Worm (Caenorhabditis elegans) whole organism, young adult: ENCODE measurements around the gene tag-164.

Experiments
- B0035.1 ChIP-seq: sonication (generic microtip); optimal IDR thresholded peaks from 2 replicates; lab custom pipeline; 2016; ENCODE audit warnings: missing genetic modification characterization, mild to moderate bottlenecking, missing compliant biosample characterization, missing genotype, missing genetic modification reagents
- B0336.3 ChIP-seq: fragments of 200-800 bp; sonication (Bioruptor generic); IDR thresholded peaks from 2 replicates; pipeline ENCODE4 v1.3.6; 2022; ENCODE audit warnings: missing genetic modification characterization, missing compliant biosample characterization
- C17E4.6 ChIP-seq: fragments of 200-800 bp; sonication (Bioruptor generic); IDR thresholded peaks from 2 replicates; pipeline ENCODE4 v1.3.6; 2022; ENCODE audit warnings: missing genetic modification reagents, missing genetic modification characterization, missing compliant biosample characterization
- D2030.7 ChIP-seq: fragments of 200-800 bp; sonication (Bioruptor generic); IDR thresholded peaks from 2 replicates; pipeline ENCODE4 v1.3.6; 2022; ENCODE audit warnings: missing genetic modification reagents, missing genetic modification characterization, missing compliant biosample characterization
- F55B11.4 ChIP-seq: sonication (generic microtip); optimal IDR thresholded peaks from 2 replicates; lab custom pipeline; 2016; ENCODE audit warnings: missing compliant biosample characterization, missing genetic modification characterization, borderline replicate concordance; ENCODE audit not compliant: insufficient read depth
- K12H6.12 ChIP-seq: fragments of 200-800 bp; sonication (Bioruptor generic); optimal IDR thresholded peaks from 2 replicates; lab custom pipeline; 2018; ENCODE audit warnings: mild to moderate bottlenecking, missing genetic modification characterization, missing compliant biosample characterization
- ama-1 ChIP-seq, 3 experiments: fragments of 150-350 bp in 1 of 3; sonication (generic microtip) in 2 of 3; optimal IDR thresholded peaks; 2 replicates each; lab custom pipeline; 2014 to 2018; ENCODE audit warnings: missing biosample characterization in 2 of 3, missing genetic modification characterization in 2 of 3, missing genetic modification reagents in 2 of 3
- aptf-2 ChIP-seq: fragments of 200-800 bp; sonication (Bioruptor generic); conservative IDR thresholded peaks from 2 replicates; pipeline ENCODE4 v1.3.6; 2022; ENCODE audit warnings: missing genetic modification reagents, missing genetic modification characterization, missing compliant biosample characterization
- athp-1 ChIP-seq: sonication (generic microtip); optimal IDR thresholded peaks from 2 replicates; lab custom pipeline; 2017; ENCODE audit warnings: mild to moderate bottlenecking, missing genetic modification characterization, missing compliant biosample characterization
- attf-3 ChIP-seq: fragments of 200-800 bp; sonication (Bioruptor generic); conservative IDR thresholded peaks from 2 replicates; pipeline ENCODE4 v1.3.6; 2022; ENCODE audit warnings: missing genetic modification reagents, missing genetic modification characterization, missing compliant biosample characterization
- attf-6 ChIP-seq: fragments of 200-800 bp; sonication (Bioruptor generic); IDR thresholded peaks from 2 replicates; pipeline ENCODE4 v1.3.6; 2022; ENCODE audit warnings: missing genetic modification reagents, missing genetic modification characterization, missing compliant biosample characterization
- bed-1 ChIP-seq: fragments of 200-800 bp; sonication (Bioruptor generic); IDR thresholded peaks from 2 replicates; pipeline ENCODE4 v1.3.6; 2022; ENCODE audit warnings: missing genetic modification reagents, missing genetic modification characterization, missing compliant biosample characterization
- bed-2 ChIP-seq: fragments of 200-800 bp; sonication (Bioruptor generic); IDR thresholded peaks from 2 replicates; pipeline ENCODE4 v1.3.6; 2022; ENCODE audit warnings: missing genetic modification reagents, missing genetic modification characterization, missing compliant biosample characterization
- cebp-2 ChIP-seq: fragments of 200-800 bp; sonication (Bioruptor generic); IDR thresholded peaks from 2 replicates; pipeline ENCODE4 v1.3.6; 2022; ENCODE audit warnings: missing genetic modification characterization, missing compliant biosample characterization
- ceh-58 ChIP-seq: fragments of 200-800 bp; sonication (Bioruptor generic); IDR thresholded peaks from 2 replicates; pipeline ENCODE4 v1.3.6; 2022; ENCODE audit warnings: missing genetic modification characterization, missing compliant biosample characterization
- ceh-91 ChIP-seq: fragments of 200-800 bp; sonication (Bioruptor generic); IDR thresholded peaks from 2 replicates; pipeline ENCODE4 v1.3.6; 2022; ENCODE audit warnings: missing genetic modification reagents, missing genetic modification characterization, missing compliant biosample characterization
- die-1 ChIP-seq: sonication (generic microtip); optimal IDR thresholded peaks from 2 replicates; lab custom pipeline; 2016; ENCODE audit warnings: missing genotype, mild to moderate bottlenecking, missing genetic modification characterization, missing compliant biosample characterization
- dox-1 ChIP-seq: fragments of 200-800 bp; sonication (Bioruptor generic); IDR thresholded peaks from 2 replicates; pipeline ENCODE4 v1.3.6; 2022; ENCODE audit warnings: missing genetic modification reagents, missing genetic modification characterization, missing compliant biosample characterization
- dpl-1 ChIP-seq: fragments of 150-350 bp; optimal IDR thresholded peaks from 2 replicates; lab custom pipeline; 2014; ENCODE audit warnings: missing biosample characterization, missing genetic modification reagents, missing genetic modification characterization
- efl-1 ChIP-seq: fragments of 150-350 bp; optimal IDR thresholded peaks from 2 replicates; lab custom pipeline; 2014; ENCODE audit warnings: missing biosample characterization, missing genetic modification reagents, missing genetic modification characterization
- him-1 ChIP-seq: sonication (generic microtip); optimal IDR thresholded peaks from 2 replicates; lab custom pipeline; 2016; ENCODE audit warnings: missing genotype, missing genetic modification reagents, missing genetic modification characterization, missing compliant biosample characterization
- hmg-20 ChIP-seq: fragments of 200-800 bp; sonication (Bioruptor generic); IDR thresholded peaks from 2 replicates; pipeline ENCODE4 v1.3.6; 2022; ENCODE audit warnings: missing genetic modification reagents, missing genetic modification characterization, missing compliant biosample characterization
- let-526 ChIP-seq: fragments of 200-800 bp; sonication (Bioruptor generic); IDR thresholded peaks from 2 replicates; pipeline ENCODE4 v1.3.6; 2022; ENCODE audit warnings: missing genetic modification reagents, missing genetic modification characterization, missing compliant biosample characterization
- lin-26 ChIP-seq: fragments of 200-800 bp; sonication (Bioruptor generic); IDR thresholded peaks from 2 replicates; pipeline ENCODE4 v1.3.6; 2022; ENCODE audit warnings: missing genetic modification reagents, missing genetic modification characterization, missing compliant biosample characterization
- lin-40 ChIP-seq: sonication (generic microtip); optimal IDR thresholded peaks from 2 replicates; lab custom pipeline; 2016; ENCODE audit warnings: missing genetic modification characterization, mild to moderate bottlenecking, missing compliant biosample characterization, missing genotype, missing genetic modification reagents
- lsl-1 ChIP-seq: fragments of 200-800 bp; sonication (Bioruptor generic); optimal IDR thresholded peaks from 2 replicates; lab custom pipeline; 2018; ENCODE audit warnings: mild to moderate bottlenecking, missing genetic modification characterization, moderate library complexity, missing compliant biosample characterization
- lsy-27 ChIP-seq: sonication (generic microtip); optimal IDR thresholded peaks from 2 replicates; lab custom pipeline; 2017; ENCODE audit warnings: missing genetic modification characterization, mild to moderate bottlenecking, missing compliant biosample characterization, antibody characterized with exemption, missing genotype, borderline replicate concordance; ENCODE audit not compliant: insufficient read depth
- madf-10 ChIP-seq: sonication (generic microtip); optimal IDR thresholded peaks from 2 replicates; lab custom pipeline; 2016; ENCODE audit warnings: mild to moderate bottlenecking, missing genetic modification characterization, missing compliant biosample characterization
- mes-4 ChIP-seq: sonication (generic microtip); optimal IDR thresholded peaks from 2 replicates; lab custom pipeline; 2016; ENCODE audit warnings: missing genotype, missing genetic modification characterization, missing compliant biosample characterization
- mxl-1 ChIP-seq: sonication (generic microtip); optimal IDR thresholded peaks from 2 replicates; lab custom pipeline; 2016; ENCODE audit warnings: missing genetic modification characterization, missing compliant biosample characterization
- nhr-27 ChIP-seq: fragments of 200-800 bp; sonication (Bioruptor generic); optimal IDR thresholded peaks from 2 replicates; lab custom pipeline; 2018; ENCODE audit warnings: mild to moderate bottlenecking, missing genetic modification characterization, moderate library complexity, missing compliant biosample characterization
- nhr-80 ChIP-seq: sonication (generic microtip); optimal IDR thresholded peaks from 2 replicates; lab custom pipeline; 2016; ENCODE audit warnings: missing genetic modification characterization, missing compliant biosample characterization
- pbrm-1 ChIP-seq: fragments of 200-800 bp; sonication (Bioruptor generic); IDR thresholded peaks from 2 replicates; pipeline ENCODE4 v1.3.6; 2022; ENCODE audit warnings: missing genetic modification reagents, missing genetic modification characterization, missing compliant biosample characterization
- pha-4 ChIP-seq: fragments of 150-350 bp; sonication (generic microtip); optimal IDR thresholded peaks from 2 replicates; lab custom pipeline; 2014; ENCODE audit warnings: missing biosample characterization, missing genetic modification reagents, missing genetic modification characterization
- rec-8 ChIP-seq, 2 experiments: sonication (generic microtip); optimal IDR thresholded peaks; 2 replicates each; lab custom pipeline; 2016; ENCODE audit warnings: mild to moderate bottlenecking in 2 of 2, missing genetic modification characterization in 2 of 2, missing genetic modification reagents in 2 of 2, missing genotype in 2 of 2, missing biosample characterization in 1 of 2, missing compliant biosample characterization in 1 of 2, moderate library complexity in 1 of 2
- rpc-1 ChIP-seq, 2 experiments: fragments of 150-350 bp in 1 of 2; sonication (generic microtip) in 1 of 2; optimal IDR thresholded peaks; 2 replicates each; lab custom pipeline; 2014 to 2018; ENCODE audit warnings: missing biosample characterization in 1 of 2, missing genetic modification characterization in 1 of 2, missing genetic modification reagents in 1 of 2, missing genotype in 1 of 2
- snpc-1.1 ChIP-seq: sonication (generic microtip); optimal IDR thresholded peaks from 2 replicates; lab custom pipeline; 2017; ENCODE audit warnings: missing genetic modification characterization, mild to moderate bottlenecking, missing compliant biosample characterization, antibody characterized with exemption, moderate library complexity, missing genotype, missing genetic modification reagents; ENCODE audit not compliant: insufficient read depth
- snpc-1.3 ChIP-seq: sonication (generic microtip); optimal IDR thresholded peaks from 2 replicates; lab custom pipeline; 2017; ENCODE audit warnings: missing genetic modification characterization, mild to moderate bottlenecking, missing compliant biosample characterization, antibody characterized with exemption, moderate library complexity, missing genotype, missing genetic modification reagents; ENCODE audit not compliant: insufficient read depth
- somi-1 ChIP-seq: fragments of 200-800 bp; sonication (Bioruptor generic); optimal IDR thresholded peaks from 2 replicates; lab custom pipeline; 2018; ENCODE audit warnings: mild to moderate bottlenecking, missing genetic modification characterization, missing compliant biosample characterization
- sptf-2 ChIP-seq: fragments of 200-800 bp; sonication (Bioruptor generic); optimal IDR thresholded peaks from 2 replicates; lab custom pipeline; 2018; ENCODE audit warnings: mild to moderate bottlenecking, missing genetic modification characterization, missing compliant biosample characterization
- tbp1 ChIP-seq: fragments of 200-800 bp; sonication (Bioruptor generic); optimal IDR thresholded peaks from 2 replicates; lab custom pipeline; 2018; ENCODE audit warnings: mild to moderate bottlenecking, missing genetic modification characterization, missing compliant biosample characterization
- xnd-1 ChIP-seq: sonication (generic microtip); optimal IDR thresholded peaks from 2 replicates; lab custom pipeline; 2016; ENCODE audit warnings: missing genotype, missing genetic modification reagents, missing genetic modification characterization, missing compliant biosample characterization
- zfh-2 ChIP-seq: fragments of 200-800 bp; sonication (Bioruptor generic); conservative IDR thresholded peaks from 2 replicates; pipeline ENCODE4 v1.3.6; 2022; ENCODE audit warnings: missing genetic modification reagents, missing genetic modification characterization, missing compliant biosample characterization
- ztf-18 ChIP-seq: sonication (generic microtip); optimal IDR thresholded peaks from 2 replicates; lab custom pipeline; 2016; ENCODE audit warnings: missing genotype, mild to moderate bottlenecking, missing genetic modification characterization, missing compliant biosample characterization
- ztf-22 ChIP-seq: fragments of 200-800 bp; sonication (Bioruptor generic); optimal IDR thresholded peaks from 2 replicates; lab custom pipeline; 2018; ENCODE audit warnings: mild to moderate bottlenecking, missing genetic modification characterization, moderate library complexity, missing compliant biosample characterization
- ztf-28 ChIP-seq: fragments of 200-800 bp; sonication (Bioruptor generic); IDR thresholded peaks from 2 replicates; pipeline ENCODE4 v1.3.6; 2022; ENCODE audit warnings: missing genetic modification reagents, missing genetic modification characterization, missing compliant biosample characterization

The tag-164 gene

DNA sequence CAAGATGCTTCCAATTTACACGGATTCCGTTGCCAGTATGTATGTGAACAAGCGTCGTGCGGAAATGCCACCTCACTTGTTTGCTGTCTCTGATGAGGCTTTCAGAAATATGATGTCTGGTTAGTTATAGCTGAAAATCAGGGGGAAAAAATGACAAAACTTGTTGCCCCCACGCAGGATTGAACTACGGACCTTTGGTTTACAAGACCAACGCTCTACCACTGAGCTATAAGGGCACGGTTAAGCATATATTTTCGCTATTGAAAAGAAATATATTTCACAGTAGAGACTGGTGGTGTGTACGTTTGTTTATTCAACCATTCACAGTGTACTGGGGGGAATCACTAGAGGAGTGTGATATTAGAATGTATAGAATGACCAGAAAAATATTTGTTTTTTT lies 48.1 kb upstream of the tag-164 start (continued):
- TF ChIP-seq dpl-1 (GFP tag; lab: Kevin White, UChicago) (no peak), mes-4 (peak; percentile 61), snpc-1.3 (tag; lab: Kevin White, UChicago) (peak; percentile 55), cebp-2 (no peak), pha-4 (tag; lab: Kevin White, UChicago) (no peak), bed-1 (GFP tag; lab: Robert Waterston, UW) (no peak), rpc-1 (optimal IDR thresholded peaks at IDR 0.05; lab: Kevin White, UChicago) (peak; percentile 72), rpc-1 (tag; optimal IDR thresholded peaks at IDR 0.05; lab: Kevin White, UChicago) (peak; percentile 89), tbp1 (GFP tag; lab: Kevin White, UChicago) (peak; percentile 85), F55B11.4 (tag; lab: Kevin White, UChicago) (no peak), dox-1 (GFP tag; lab: Robert Waterston, UW) (peak; percentile 64), somi-1 (GFP tag; lab: Kevin White, UChicago) (no peak), let-526 (GFP tag; lab: Robert Waterston, UW) (no peak), pbrm-1 (GFP tag; lab: Robert Waterston, UW) (no peak), aptf-2 (GFP tag; lab: Robert Waterston, UW) (no peak), nhr-80 (tag; lab: Kevin White, UChicago) (peak; percentile 17), rec-8 (tag; optimal IDR thresholded peaks at IDR 0.05; lab: Kevin White, UChicago) (peak; percentile 31 to 43), C17E4.6 (no peak), lsl-1 (GFP tag; lab: Kevin White, UChicago) (peak; percentile 11), attf-6 (no peak), ztf-18 (tag; lab: Kevin White, UChicago) (peak; percentile 51), him-1 (tag; lab: Kevin White, UChicago) (peak; percentile 80), ceh-58 (GFP tag; lab: Robert Waterston, UW) (no peak), ztf-28 (GFP tag; lab: Robert Waterston, UW) (no peak), snpc-1.1 (tag; lab: Kevin White, UChicago) (no peak), xnd-1 (tag; lab: Kevin White, UChicago) (no peak), lin-26 (GFP tag; lab: Robert Waterston, UW) (peak; percentile 72; the same call in 1 of the 2 replicates)

DNA sequence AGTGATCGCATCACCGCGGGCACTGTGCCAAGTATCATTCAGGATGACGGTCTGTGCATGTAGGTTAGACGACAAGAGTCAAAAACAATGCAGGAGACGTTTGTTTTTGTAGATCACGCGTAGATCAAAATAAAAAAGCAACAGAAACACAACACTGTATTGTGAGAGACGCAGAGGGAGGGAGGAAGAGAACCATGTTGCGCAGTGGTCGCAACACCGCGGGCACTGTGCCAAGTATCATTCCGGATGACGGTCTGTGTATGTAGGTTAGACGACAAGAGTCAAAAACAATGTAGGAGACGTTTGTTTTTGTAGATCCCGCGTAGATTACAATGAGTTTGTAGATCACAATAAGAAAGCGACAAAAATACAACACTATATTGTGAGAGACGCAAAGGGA lies 40.4 kb upstream of the tag-164 start:
- TF ChIP-seq B0336.3 (GFP tag; lab: Robert Waterston, UW) (no peak), xnd-1 (tag; lab: Kevin White, UChicago) (peak; percentile 34), rec-8 (tag; optimal IDR thresholded peaks at IDR 0.05; lab: Kevin White, UChicago) (no peak), hmg-20 (no peak), nhr-27 (tag; lab: Kevin White, UChicago) (no peak), attf-3 (GFP tag; lab: Robert Waterston, UW) (no peak), zfh-2 (GFP tag; lab: Robert Waterston, UW) (no peak), bed-2 (GFP tag; lab: Robert Waterston, UW) (no peak), lsy-27 (tag; lab: Kevin White, UChicago) (no peak), D2030.7 (GFP tag; lab: Robert Waterston, UW) (0 out of 2 replicates have a peak, but pooled peaks have one; percentile 21), athp-1 (tag; lab: Kevin White, UChicago) (no peak), cebp-2 (no peak), snpc-1.1 (tag; lab: Kevin White, UChicago) (no peak), mxl-1 (tag; lab: Kevin White, UChicago) (no peak), die-1 (peak; percentile 76), lsl-1 (GFP tag; lab: Kevin White, UChicago) (peak; percentile 3), K12H6.12 (tag; lab: Kevin White, UChicago) (no peak), ztf-22 (GFP tag; lab: Kevin White, UChicago) (no peak), tbp1 (GFP tag; lab: Kevin White, UChicago) (no peak), lin-40 (tag; lab: Kevin White, UChicago) (no peak), B0035.1 (tag; lab: Kevin White, UChicago) (no peak), mes-4 (no peak), ceh-91 (no peak), efl-1 (GFP tag; lab: Kevin White, UChicago) (peak; percentile 43), madf-10 (tag; lab: Kevin White, UChicago) (no peak), sptf-2 (GFP tag; lab: Kevin White, UChicago) (no peak), ama-1 (optimal IDR thresholded peaks at IDR 0.05; lab: Kevin White, UChicago) (no peak), ama-1 (GFP tag; optimal IDR thresholded peaks at IDR 0.05; lab: Kevin White, UChicago) (no peak)
